Fruit fly (Drosophila melanogaster) whole organism, embryonic: Measurements from ENCODE around the gene CG31347.

ENCODE experiments used
- Blimp-1 ChIP-seq: fragments of 200-800 bp; sonication (Bioruptor generic); optimal IDR thresholded peaks from 3 replicates; lab custom pipeline; 2018; ENCODE audit warnings: missing biosample characterization, missing genetic modification characterization, mild to moderate bottlenecking, moderate library complexity, missing genetic modification reagents
- C15 ChIP-seq: fragments of 200-800 bp; sonication (Bioruptor generic); IDR thresholded peaks from 3 replicates; pipeline ENCODE4 v1.3.6; 2022; ENCODE audit warnings: missing biosample characterization, missing genetic modification characterization
- CG11093 ChIP-seq: fragments of 200-800 bp; sonication (Bioruptor generic); IDR thresholded peaks from 3 replicates; pipeline ENCODE4 v1.3.6; 2022; ENCODE audit warnings: missing biosample characterization, missing genetic modification characterization
- CG11456 ChIP-seq: fragments of 200-800 bp; sonication (Bioruptor generic); IDR thresholded peaks from 3 replicates; pipeline ENCODE4 v1.3.6; 2022; ENCODE audit warnings: missing biosample characterization, missing genetic modification characterization
- CG11696 ChIP-seq: fragments of 200-800 bp; sonication (Bioruptor generic); IDR thresholded peaks from 2 replicates; pipeline ENCODE4 v1.3.6; 2022; ENCODE audit warnings: missing biosample characterization, missing genetic modification characterization
- CG12219 ChIP-seq: fragments of 200-800 bp; sonication (Bioruptor generic); optimal IDR thresholded peaks from 3 replicates; lab custom pipeline; 2018; ENCODE audit warnings: missing biosample characterization, mild to moderate bottlenecking, missing genetic modification characterization
- CG13296 ChIP-seq: fragments of 200-800 bp; sonication (Bioruptor generic); optimal IDR thresholded peaks from 3 replicates; lab custom pipeline; 2018; ENCODE audit warnings: missing biosample characterization, mild to moderate bottlenecking, missing genetic modification characterization
- CG13424 ChIP-seq: fragments of 200-800 bp; sonication (Bioruptor generic); optimal IDR thresholded peaks from 2 replicates; lab custom pipeline; 2019; ENCODE audit warnings: missing biosample characterization, mild to moderate bottlenecking, missing genetic modification characterization, moderate library complexity
- CG14014 ChIP-seq: fragments of 200-800 bp; sonication (Bioruptor generic); IDR thresholded peaks from 2 replicates; pipeline ENCODE4 v1.3.6; 2022; ENCODE audit warnings: missing biosample characterization, missing genetic modification characterization
- CG17328 ChIP-seq: fragments of 200-800 bp; sonication (Bioruptor generic); IDR thresholded peaks from 2 replicates; pipeline ENCODE4 v1.3.6; 2022; ENCODE audit warnings: missing biosample characterization, missing genetic modification characterization
- CG18011 ChIP-seq: fragments of 200-800 bp; sonication (Bioruptor generic); optimal IDR thresholded peaks from 2 replicates; lab custom pipeline; 2017; ENCODE audit warnings: missing biosample characterization, missing genetic modification characterization, mild to moderate bottlenecking, moderate library complexity, missing genotype
- CG1832 ChIP-seq: fragments of 200-800 bp; sonication (Bioruptor generic); optimal IDR thresholded peaks from 2 replicates; lab custom pipeline; 2017; ENCODE audit warnings: missing biosample characterization, mild to moderate bottlenecking, missing genetic modification characterization, inconsistent platforms
- CG2678 ChIP-seq: fragments of 200-800 bp; sonication (Bioruptor generic); optimal IDR thresholded peaks from 3 replicates; lab custom pipeline; 2019; ENCODE audit warnings: missing biosample characterization, mild to moderate bottlenecking, missing genetic modification characterization, moderate library complexity
- CG31224 ChIP-seq: fragments of 200-800 bp; sonication (Bioruptor generic); IDR thresholded peaks from 2 replicates; pipeline ENCODE4 v1.3.6; 2022; ENCODE audit warnings: missing biosample characterization, missing genetic modification characterization
- CG3407 ChIP-seq: fragments of 200-800 bp; sonication (Bioruptor generic); optimal IDR thresholded peaks from 2 replicates; lab custom pipeline; 2018; ENCODE audit warnings: missing biosample characterization, mild to moderate bottlenecking, missing genetic modification characterization
- CG6689 ChIP-seq: fragments of 200-800 bp; sonication (Bioruptor generic); IDR thresholded peaks from 2 replicates; pipeline ENCODE4 v1.3.6; 2022; ENCODE audit warnings: missing biosample characterization, missing genetic modification characterization
- CG6791 ChIP-seq: fragments of 200-800 bp; sonication (Bioruptor generic); IDR thresholded peaks from 3 replicates; pipeline ENCODE4 v1.3.6; 2022; ENCODE audit warnings: missing biosample characterization, missing genetic modification characterization; ENCODE audit not compliant: partially characterized antibody
- CG7839 ChIP-seq: fragments of 200-800 bp; sonication (Bioruptor generic); optimal IDR thresholded peaks from 3 replicates; lab custom pipeline; 2018; ENCODE audit warnings: missing biosample characterization, mild to moderate bottlenecking, missing genetic modification characterization, moderate library complexity
- CG7987 ChIP-seq: fragments of 200-800 bp; sonication (Bioruptor generic); optimal IDR thresholded peaks from 2 replicates; lab custom pipeline; 2018; ENCODE audit warnings: missing biosample characterization, mild to moderate bottlenecking, missing genetic modification characterization, moderate library complexity
- CG9437 ChIP-seq: fragments of 200-800 bp; sonication (Bioruptor generic); optimal IDR thresholded peaks from 2 replicates; lab custom pipeline; 2018; ENCODE audit warnings: missing biosample characterization, mild to moderate bottlenecking, missing genetic modification characterization
- CoRest ChIP-seq: fragments of 200-800 bp; sonication (Bioruptor generic); optimal IDR thresholded peaks from 3 replicates; lab custom pipeline; 2018; ENCODE audit warnings: missing biosample characterization, mild to moderate bottlenecking, missing genetic modification characterization, moderate library complexity
- E2f1 ChIP-seq: fragments of 200-800 bp; sonication (Bioruptor generic); IDR thresholded peaks from 2 replicates; pipeline ENCODE4 v1.3.6; 2022; ENCODE audit warnings: missing biosample characterization, missing genetic modification characterization
- Fer3 ChIP-seq: fragments of 200-800 bp; sonication (Bioruptor generic); optimal IDR thresholded peaks from 2 replicates; lab custom pipeline; 2018; ENCODE audit warnings: missing biosample characterization, mild to moderate bottlenecking, missing genetic modification characterization, moderate library complexity
- HmgZ ChIP-seq: fragments of 200-800 bp; sonication (Bioruptor generic); optimal IDR thresholded peaks from 2 replicates; lab custom pipeline; 2018; ENCODE audit warnings: missing biosample characterization, mild to moderate bottlenecking, missing genetic modification characterization
- Lhr ChIP-seq: fragments of 200-800 bp; sonication (Bioruptor generic); optimal IDR thresholded peaks from 3 replicates; lab custom pipeline; 2017; ENCODE audit warnings: mild to moderate bottlenecking, missing biosample characterization, missing genetic modification reagents, missing genetic modification characterization
- Mes4 ChIP-seq: fragments of 200-800 bp; sonication (Bioruptor generic); optimal IDR thresholded peaks from 2 replicates; lab custom pipeline; 2016; ENCODE audit warnings: missing biosample characterization, missing genetic modification characterization
- Myb ChIP-seq: fragments of 200-800 bp; sonication (Bioruptor generic); optimal IDR thresholded peaks from 2 replicates; lab custom pipeline; 2016; ENCODE audit warnings: missing biosample characterization, missing genetic modification characterization
- Neu2 ChIP-seq: fragments of 200-800 bp; sonication (Bioruptor generic); optimal IDR thresholded peaks from 3 replicates; lab custom pipeline; 2016; ENCODE audit warnings: missing biosample characterization, missing genetic modification characterization, borderline replicate concordance
- Sin3A ChIP-seq: fragments of >200 bp; optimal IDR thresholded peaks from 2 replicates; lab custom pipeline; 2018
- Sox102F ChIP-seq: fragments of 200-800 bp; sonication (Bioruptor generic); optimal IDR thresholded peaks from 2 replicates; lab custom pipeline; 2018; ENCODE audit warnings: missing biosample characterization, mild to moderate bottlenecking, missing genetic modification characterization, moderate library complexity
- Stat92E ChIP-seq, 3 experiments: fragments of >200 bp in 2 of 3; fragments of 200-800 bp in 1 of 3; sonication (Bioruptor generic) in 1 of 3; optimal IDR thresholded peaks; 2 replicates each; lab custom pipeline; 2017 to 2019; ENCODE audit warnings: missing biosample characterization in 3 of 3, missing genetic modification characterization in 3 of 3, mild to moderate bottlenecking in 1 of 3, moderate library complexity in 1 of 3
- Taf1 ChIP-seq: fragments of 200-800 bp; sonication (Bioruptor generic); IDR thresholded peaks from 2 replicates; pipeline ENCODE4 v1.3.6; 2022; ENCODE audit warnings: missing biosample characterization, missing genetic modification characterization
- Xrp1 ChIP-seq: fragments of 200-800 bp; sonication (Bioruptor generic); IDR thresholded peaks from 2 replicates; pipeline ENCODE4 v1.3.6; 2022; ENCODE audit warnings: missing biosample characterization, missing genetic modification characterization
- amos ChIP-seq: fragments of 200-800 bp; sonication (Bioruptor generic); IDR thresholded peaks from 2 replicates; pipeline ENCODE4 v1.3.6; 2022; ENCODE audit warnings: missing biosample characterization, missing genetic modification characterization; ENCODE audit not compliant: partially characterized antibody
- az2 ChIP-seq: fragments of 200-800 bp; sonication (Bioruptor generic); optimal IDR thresholded peaks from 3 replicates; lab custom pipeline; 2016; ENCODE audit warnings: missing biosample characterization, missing genetic modification characterization
- br ChIP-seq: fragments of >200 bp; optimal IDR thresholded peaks from 2 replicates; lab custom pipeline; 2017
- cato ChIP-seq: fragments of 200-800 bp; sonication (Bioruptor generic); optimal IDR thresholded peaks from 2 replicates; lab custom pipeline; 2016; ENCODE audit warnings: missing biosample characterization, missing genetic modification characterization, borderline replicate concordance
- chif ChIP-seq, 2 experiments: fragments of 200-800 bp; sonication (Bioruptor generic); optimal IDR thresholded peaks; 3 replicates each; lab custom pipeline; 2016; ENCODE audit warnings: missing biosample characterization in 2 of 2, missing genetic modification characterization in 2 of 2
- dm ChIP-seq: fragments of 200-800 bp; sonication (Bioruptor generic); optimal IDR thresholded peaks from 3 replicates; lab custom pipeline; 2016; ENCODE audit warnings: missing biosample characterization, missing genetic modification characterization
- gce ChIP-seq: fragments of 200-800 bp; sonication (Bioruptor generic); IDR thresholded peaks from 3 replicates; pipeline ENCODE4 v1.3.6; 2022; ENCODE audit warnings: missing biosample characterization, missing genetic modification characterization
- gsb ChIP-seq: fragments of 200-800 bp; sonication (Bioruptor generic); IDR thresholded peaks from 2 replicates; pipeline ENCODE4 v1.3.6; 2022; ENCODE audit warnings: missing biosample characterization, missing genetic modification characterization
- gsb-n ChIP-seq: fragments of 200-800 bp; sonication (Bioruptor generic); optimal IDR thresholded peaks from 3 replicates; lab custom pipeline; 2018; ENCODE audit warnings: missing biosample characterization, mild to moderate bottlenecking, missing genetic modification characterization
- mld ChIP-seq: fragments of 200-800 bp; sonication (Bioruptor generic); IDR thresholded peaks from 3 replicates; pipeline ENCODE4 v1.3.6; 2022; ENCODE audit warnings: missing biosample characterization, missing genetic modification characterization; ENCODE audit not compliant: partially characterized antibody
- odd ChIP-seq: fragments of 200-800 bp; sonication (Bioruptor generic); optimal IDR thresholded peaks from 2 replicates; lab custom pipeline; 2017; ENCODE audit warnings: missing biosample characterization, mild to moderate bottlenecking, missing genetic modification characterization
- sc ChIP-seq, 3 experiments: fragments of >200 bp in 2 of 3; fragments of 200-800 bp in 1 of 3; sonication (Bioruptor generic) in 1 of 3; optimal IDR thresholded peaks; 2 replicates in 2 of 3; 3 replicates in 1 of 3; lab custom pipeline; 2017; ENCODE audit warnings: mild to moderate bottlenecking in 1 of 3, missing biosample characterization in 1 of 3, missing genetic modification characterization in 1 of 3, missing genetic modification reagents in 1 of 3
- tup ChIP-seq: fragments of 200-800 bp; sonication (Bioruptor generic); optimal IDR thresholded peaks from 2 replicates; lab custom pipeline; 2016; ENCODE audit warnings: missing biosample characterization, mild to moderate bottlenecking, missing genetic modification characterization, moderate library complexity
- wor ChIP-seq: fragments of 200-800 bp; sonication (Bioruptor generic); IDR thresholded peaks from 2 replicates; pipeline ENCODE4 v1.3.6; 2022; ENCODE audit warnings: missing biosample characterization, missing genetic modification characterization

CG31347 gene

dm6 chr3R:12717588-12718535 lies 25.5 kb upstream of the CG31347 start (continued):
- TF ChIP-seq CG9437 (GFP tag; lab: Kevin White, UChicago) (peak; percentile 42), gsb (no peak), CG7839 (peak; percentile 61), Blimp-1 (GFP tag; lab: Kevin White, UChicago) (peak; percentile 52), gce (no peak), br (lab: Kevin White, UChicago) (no peak), CG17328 (peak; percentile 67), CG11456 (GFP tag; lab: Robert Waterston, UW) (peak; percentile 64; the same call in 2 of the 3 replicates), CG13296 (GFP tag; lab: Kevin White, UChicago) (no peak), Stat92E (GFP tag; optimal IDR thresholded peaks at IDR 0.05; lab: Kevin White, UChicago) (no peak), cato (no peak), CG3407 (peak; percentile 12), CG12219 (GFP tag; lab: Kevin White, UChicago) (no peak), C15 (no peak), Mes4 (GFP tag; lab: Kevin White, UChicago) (no peak), CoRest (tag; lab: Kevin White, UChicago) (peak; percentile 49), CG2678 (tag; lab: Kevin White, UChicago) (peak; percentile 68), CG11696 (0 out of 2 replicates have a peak, but pooled peaks have one; percentile 24), CG7987 (GFP tag; lab: Kevin White, UChicago) (peak; percentile 79), tup (GFP tag; lab: Kevin White, UChicago) (no peak), Fer3 (tag; lab: Kevin White, UChicago) (peak; percentile 68), Myb (peak; percentile 20), Sox102F (GFP tag; lab: Kevin White, UChicago) (peak; percentile 64), gsb-n (tag; lab: Kevin White, UChicago) (no peak), odd (GFP tag; lab: Kevin White, UChicago) (no peak), mld (no peak), dm (no peak), Sin3A (no peak), CG13424 (tag; lab: Kevin White, UChicago) (peak; percentile 59), CG1832 (no peak), Lhr (no peak), HmgZ (tag; lab: Kevin White, UChicago) (peak; percentile 17), sc (optimal IDR thresholded peaks at IDR 0.05; lab: Kevin White, UChicago) (no peak), sc (GFP tag; optimal IDR thresholded peaks at IDR 0.05; lab: Kevin White, UChicago) (peak; percentile 26), CG31224 (GFP tag; lab: Robert Waterston, UW) (0 out of 2 replicates have a peak, but pooled peaks have one; percentile 17), E2f1 (peak; percentile 54; the same call in 1 of the 2 replicates), CG6791 (no peak), Taf1 (0 out of 2 replicates have a peak, but pooled peaks have one; percentile 23), CG6689 (GFP tag; lab: Robert Waterston, UW) (peak; percentile 42; the same call in 1 of the 2 replicates), amos (no peak), chif (GFP tag; optimal IDR thresholded peaks at IDR 0.05; lab: Kevin White, UChicago) (peak; percentile 21 to 41), CG14014 (GFP tag; lab: Robert Waterston, UW) (peak; percentile 66), CG11093 (GFP tag; lab: Robert Waterston, UW) (no peak), CG18011 (GFP tag; lab: Kevin White, UChicago) (peak; percentile 39), Neu2 (GFP tag; lab: Kevin White, UChicago) (no peak), wor (no peak), Xrp1 (peak; percentile 55), az2 (GFP tag; lab: Kevin White, UChicago) (peak; percentile 20)
